Worm (Caenorhabditis elegans) whole organism, L4 larva: ENCODE data around the gene pqn-2.

Experiments used
- D1046.2 ChIP-seq: fragments of 200-800 bp; sonication (Bioruptor generic); IDR thresholded peaks from 2 replicates; pipeline ENCODE4 v1.3.6; 2022; ENCODE audit warnings: missing genetic modification characterization, missing compliant biosample characterization
- Y48G9A.11 ChIP-seq: fragments of 200-800 bp; sonication (Bioruptor generic); IDR thresholded peaks from 2 replicates; pipeline ENCODE4 v1.3.6; 2022; ENCODE audit warnings: missing genetic modification reagents, missing genetic modification characterization, missing compliant biosample characterization
- aha-1 ChIP-seq: fragments of 150-350 bp; peaks from one replicate; lab custom pipeline; 2014; ENCODE audit warnings: missing biosample characterization, missing genetic modification characterization
- aly-2 ChIP-seq: sonication (generic microtip); optimal IDR thresholded peaks from 2 replicates; lab custom pipeline; 2018; ENCODE audit warnings: missing biosample characterization, missing genetic modification characterization
- ama-1 ChIP-seq: fragments of 150-350 bp; optimal IDR thresholded peaks from 2 replicates; lab custom pipeline; 2014; ENCODE audit warnings: inconsistent platforms, mixed read lengths
- cey-2 ChIP-seq: sonication (generic microtip); optimal IDR thresholded peaks from 3 replicates; lab custom pipeline; 2017; ENCODE audit warnings: missing genetic modification characterization, mild to moderate bottlenecking, missing compliant biosample characterization, antibody characterized with exemption, borderline replicate concordance; ENCODE audit not compliant: insufficient read depth
- ctbp-1 ChIP-seq: fragments of 200-800 bp; sonication (Bioruptor generic); IDR thresholded peaks from 2 replicates; pipeline ENCODE4 v1.3.6; 2022; ENCODE audit warnings: missing genetic modification reagents, missing genetic modification characterization, missing compliant biosample characterization
- lim-7 ChIP-seq: fragments of 200-800 bp; sonication (Bioruptor generic); IDR thresholded peaks from 2 replicates; pipeline ENCODE4 v1.3.6; 2022; ENCODE audit warnings: missing genetic modification characterization, missing compliant biosample characterization
- lin-38 ChIP-seq: fragments of 200-800 bp; sonication (Bioruptor generic); IDR thresholded peaks from 2 replicates; pipeline ENCODE4 v1.3.6; 2022; ENCODE audit warnings: missing genetic modification reagents, missing genetic modification characterization, missing compliant biosample characterization
- nhr-28 ChIP-seq: fragments of 150-350 bp; optimal IDR thresholded peaks from 2 replicates; lab custom pipeline; 2014; ENCODE audit warnings: missing biosample characterization, missing genetic modification characterization
- pqm-1 ChIP-seq: sonication (generic microtip); optimal IDR thresholded peaks from 2 replicates; lab custom pipeline; 2017; ENCODE audit warnings: missing biosample characterization, missing genetic modification characterization
- skn-1 ChIP-seq: fragments of 150-350 bp; optimal IDR thresholded peaks from 2 replicates; lab custom pipeline; 2014; ENCODE audit warnings: missing biosample characterization, missing genetic modification characterization

DNA sequence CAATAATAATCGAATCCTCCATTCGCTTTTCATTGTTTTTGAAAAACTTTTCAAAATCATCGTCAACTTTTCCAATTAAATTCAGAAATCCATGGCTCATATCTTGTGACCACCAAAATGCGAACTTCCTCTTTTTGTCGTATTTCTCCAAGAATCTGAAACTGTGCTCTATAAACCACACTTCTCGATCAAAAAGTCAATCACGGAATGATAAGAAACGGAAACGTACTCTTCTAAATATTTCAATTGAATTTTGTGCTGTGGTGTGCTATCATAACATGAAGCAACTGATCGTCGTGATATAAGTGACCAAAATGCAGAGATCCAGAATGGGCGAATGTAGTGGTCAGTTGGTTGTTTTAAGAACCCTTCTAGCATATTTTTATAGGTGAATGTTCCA is 22.5 kb downstream of the pqn-2 start:
- no peak for TF ChIP-seq lim-7
- no peak for TF ChIP-seq lin-38
- peak; percentile 46 for TF ChIP-seq pqm-1 (tag; lab: Kevin White, UChicago)
- TF ChIP-seq skn-1 (tag; lab: Kevin White, UChicago), result no peak
- TF ChIP-seq D1046.2 (GFP tag; lab: Robert Waterston, UW), result no peak
- peak; percentile 58 for TF ChIP-seq nhr-28
- TF ChIP-seq cey-2, result no peak
- no peak for TF ChIP-seq aly-2
- no peak for TF ChIP-seq ama-1 (lab: Kevin White, UChicago)
- TF ChIP-seq ctbp-1 (GFP tag; lab: Robert Waterston, UW), result no peak
- no peak for TF ChIP-seq Y48G9A.11
- peak; percentile 43 for TF ChIP-seq aha-1
